Worm (Caenorhabditis elegans) whole organism, mixed stage, embryonic: Measurements from ENCODE around the gene F23A7.8.
"Not testable (repeated sequence)": the region's sequence is repeated elsewhere in the genome, so short reads cannot be mapped to it uniquely, and the experiment has no call there.

Source experiments
- M03D4.4 ChIP-seq: sonication (generic microtip); optimal IDR thresholded peaks from 2 replicates; lab custom pipeline; 2017; ENCODE audit warnings: mild to moderate bottlenecking, missing genetic modification characterization, missing compliant biosample characterization
- bed-3 ChIP-seq: fragments of 200-800 bp; sonication (Bioruptor generic); optimal IDR thresholded peaks from 3 replicates; lab custom pipeline; 2018; ENCODE audit warnings: mild to moderate bottlenecking, missing genetic modification characterization, moderate library complexity, missing compliant biosample characterization
- blmp-1 ChIP-seq: fragments of 150-350 bp; optimal IDR thresholded peaks from 2 replicates; lab custom pipeline; 2014; ENCODE audit warnings: missing biosample characterization, missing genetic modification characterization
- ceh-39 ChIP-seq: fragments of 150-350 bp; optimal IDR thresholded peaks from 2 replicates; lab custom pipeline; 2014; ENCODE audit warnings: missing biosample characterization, missing genetic modification characterization
- ceh-43 ChIP-seq: fragments of 200-800 bp; sonication (Bioruptor generic); optimal IDR thresholded peaks from 2 replicates; lab custom pipeline; 2018; ENCODE audit warnings: mild to moderate bottlenecking, missing genetic modification characterization, moderate library complexity, missing compliant biosample characterization
- ceh-83 ChIP-seq: fragments of 200-800 bp; sonication (Bioruptor generic); optimal IDR thresholded peaks from 2 replicates; lab custom pipeline; 2018; ENCODE audit warnings: mild to moderate bottlenecking, missing genetic modification characterization, missing compliant biosample characterization
- ces-1 ChIP-seq: fragments of 150-350 bp; optimal IDR thresholded peaks from 2 replicates; lab custom pipeline; 2014; ENCODE audit warnings: missing biosample characterization, missing genetic modification reagents, missing genetic modification characterization
- cnd-1 ChIP-seq: fragments of 200-800 bp; sonication (Bioruptor generic); optimal IDR thresholded peaks from 2 replicates; lab custom pipeline; 2018; ENCODE audit warnings: mild to moderate bottlenecking, missing genetic modification characterization, missing compliant biosample characterization
- drap-1 ChIP-seq: fragments of 200-800 bp; sonication (Bioruptor generic); optimal IDR thresholded peaks from 3 replicates; lab custom pipeline; 2018; ENCODE audit warnings: mild to moderate bottlenecking, missing genetic modification characterization, missing compliant biosample characterization
- elt-1 ChIP-seq: sonication (generic microtip); optimal IDR thresholded peaks from 2 replicates; lab custom pipeline; 2017; ENCODE audit warnings: missing genetic modification characterization, mild to moderate bottlenecking, missing compliant biosample characterization, antibody characterized with exemption, moderate library complexity, borderline replicate concordance; ENCODE audit not compliant: insufficient read depth
- elt-3 ChIP-seq: fragments of 150-350 bp; optimal IDR thresholded peaks from 2 replicates; lab custom pipeline; 2014; ENCODE audit warnings: missing biosample characterization, missing genetic modification characterization
- flh-1 ChIP-seq: fragments of 200-800 bp; sonication (Bioruptor generic); optimal IDR thresholded peaks from 2 replicates; lab custom pipeline; 2018; ENCODE audit warnings: mild to moderate bottlenecking, missing genetic modification characterization, moderate library complexity, missing compliant biosample characterization
- ham-2 ChIP-seq: fragments of 200-800 bp; sonication (Bioruptor generic); optimal IDR thresholded peaks from 2 replicates; lab custom pipeline; 2018; ENCODE audit warnings: mild to moderate bottlenecking, missing genetic modification characterization, missing compliant biosample characterization
- hlh-1 ChIP-seq: fragments of 150-350 bp; optimal IDR thresholded peaks from 2 replicates; lab custom pipeline; 2014; ENCODE audit warnings: missing biosample characterization, missing genetic modification reagents, missing genetic modification characterization
- lin-13 ChIP-seq: fragments of 150-350 bp; optimal IDR thresholded peaks from 2 replicates; lab custom pipeline; 2014; ENCODE audit warnings: missing biosample characterization, missing genetic modification characterization
- lin-32 ChIP-seq: fragments of 200-800 bp; sonication (Bioruptor generic); optimal IDR thresholded peaks from 2 replicates; lab custom pipeline; 2018; ENCODE audit warnings: mild to moderate bottlenecking, missing genetic modification characterization, missing compliant biosample characterization
- lsy-2 ChIP-seq: fragments of 150-350 bp; optimal IDR thresholded peaks from 2 replicates; lab custom pipeline; 2014; ENCODE audit warnings: missing biosample characterization, missing genetic modification characterization
- mab-5 ChIP-seq: fragments of 150-350 bp; optimal IDR thresholded peaks from 2 replicates; lab custom pipeline; 2014; ENCODE audit warnings: missing biosample characterization, missing genetic modification characterization
- mep-1 ChIP-seq: fragments of 150-350 bp; optimal IDR thresholded peaks from 2 replicates; lab custom pipeline; 2017; ENCODE audit warnings: missing biosample characterization, missing genetic modification reagents, missing genetic modification characterization, inconsistent platforms
- mls-2 ChIP-seq: sonication (generic microtip); optimal IDR thresholded peaks from 2 replicates; lab custom pipeline; 2016; ENCODE audit warnings: mild to moderate bottlenecking, missing genetic modification characterization, moderate library complexity, missing compliant biosample characterization
- nhr-12 ChIP-seq: fragments of 150-350 bp; optimal IDR thresholded peaks from 2 replicates; lab custom pipeline; 2014; ENCODE audit warnings: missing biosample characterization, missing genetic modification characterization
- nhr-2 ChIP-seq: fragments of 150-350 bp; optimal IDR thresholded peaks from 2 replicates; lab custom pipeline; 2014; ENCODE audit warnings: missing biosample characterization, missing genetic modification characterization
- nhr-237 ChIP-seq: fragments of 150-350 bp; optimal IDR thresholded peaks from 2 replicates; lab custom pipeline; 2014; ENCODE audit warnings: missing biosample characterization, missing genetic modification characterization
- nhr-28 ChIP-seq: fragments of 150-350 bp; optimal IDR thresholded peaks from 2 replicates; lab custom pipeline; 2014; ENCODE audit warnings: missing biosample characterization, missing genetic modification characterization
- nhr-76 ChIP-seq: sonication (generic microtip); optimal IDR thresholded peaks from 2 replicates; lab custom pipeline; 2017; ENCODE audit warnings: missing biosample characterization, missing genetic modification characterization
- pha-4 ChIP-seq: fragments of 150-350 bp; optimal IDR thresholded peaks from 2 replicates; lab custom pipeline; 2018; ENCODE audit warnings: missing biosample characterization, missing genetic modification reagents, missing genetic modification characterization
- sem-2 ChIP-seq: fragments of 200-800 bp; sonication (Bioruptor generic); optimal IDR thresholded peaks from 2 replicates; lab custom pipeline; 2018; ENCODE audit warnings: mild to moderate bottlenecking, missing genetic modification characterization, missing compliant biosample characterization
- snpc-4 ChIP-seq: fragments of 150-350 bp; optimal IDR thresholded peaks from 2 replicates; lab custom pipeline; 2014; ENCODE audit warnings: missing biosample characterization, missing genetic modification characterization
- sptf-1 ChIP-seq: sonication (generic microtip); optimal IDR thresholded peaks from 2 replicates; lab custom pipeline; 2017; ENCODE audit warnings: mild to moderate bottlenecking, missing genetic modification characterization, moderate library complexity, missing compliant biosample characterization
- tbx-8 ChIP-seq: fragments of 200-800 bp; sonication (Bioruptor generic); optimal IDR thresholded peaks from 2 replicates; lab custom pipeline; 2018; ENCODE audit warnings: mild to moderate bottlenecking, missing genetic modification characterization, moderate library complexity, missing compliant biosample characterization
- unc-120 ChIP-seq: sonication (generic microtip); optimal IDR thresholded peaks from 2 replicates; lab custom pipeline; 2017; ENCODE audit warnings: missing genetic modification characterization, missing compliant biosample characterization; ENCODE audit not compliant: poor library complexity, severe bottlenecking
- unc-39 ChIP-seq: fragments of 150-350 bp; optimal IDR thresholded peaks from 2 replicates; lab custom pipeline; 2014; ENCODE audit warnings: missing biosample characterization, missing genetic modification characterization
- unc-62 ChIP-seq: fragments of 150-350 bp; optimal IDR thresholded peaks from 2 replicates; lab custom pipeline; 2014; ENCODE audit warnings: missing biosample characterization, missing genetic modification reagents, missing genetic modification characterization
- zip-8 ChIP-seq: fragments of 150-350 bp; optimal IDR thresholded peaks from 2 replicates; lab custom pipeline; 2014; ENCODE audit warnings: missing biosample characterization, missing genetic modification characterization
- ztf-11 ChIP-seq: fragments of 150-350 bp; optimal IDR thresholded peaks from 2 replicates; lab custom pipeline; 2014; ENCODE audit warnings: missing biosample characterization, missing genetic modification characterization

The F23A7.8 gene

ce11 chrX:16209660-16210059 is 3.5 kb upstream of the F23A7.8 start:
- TF ChIP-seq snpc-4 (tag; lab: Kevin White, UChicago), result no peak
- TF ChIP-seq elt-3 (tag; lab: Kevin White, UChicago), result peak; percentile 10
- peak; percentile 91 for TF ChIP-seq M03D4.4
- no peak for TF ChIP-seq mab-5 (tag; lab: Kevin White, UChicago)
- peak; percentile 17 for TF ChIP-seq pha-4 (tag; lab: Kevin White, UChicago)
- TF ChIP-seq ceh-43, result peak; percentile 72
- TF ChIP-seq nhr-2, result no peak
- TF ChIP-seq tbx-8 (GFP tag; lab: Kevin White, UChicago), result peak; percentile 56
- TF ChIP-seq ztf-11 (tag; lab: Kevin White, UChicago), result peak; percentile 4
- peak; percentile 61 for TF ChIP-seq lin-13 (tag; lab: Kevin White, UChicago)
- TF ChIP-seq sem-2, result peak; percentile 82
- TF ChIP-seq ces-1 (GFP tag; lab: Kevin White, UChicago), result peak; percentile 47
- peak; percentile 93 for TF ChIP-seq cnd-1 (tag; lab: Kevin White, UChicago)
- peak; percentile 93 for TF ChIP-seq drap-1 (GFP tag; lab: Kevin White, UChicago)
- TF ChIP-seq unc-120, result peak; percentile 62
- no peak for TF ChIP-seq nhr-76
- TF ChIP-seq unc-39, result no peak
- TF ChIP-seq ceh-39 (tag; lab: Kevin White, UChicago), result peak; percentile 56
- TF ChIP-seq elt-1 (tag; lab: Kevin White, UChicago), result peak; percentile 35
- peak; percentile 54 for TF ChIP-seq mep-1 (tag; lab: Kevin White, UChicago)
- TF ChIP-seq nhr-237 (tag; lab: Kevin White, UChicago), result peak; percentile 87
- peak; percentile 94 for TF ChIP-seq sptf-1 (tag; lab: Kevin White, UChicago)
- TF ChIP-seq lsy-2 (tag; lab: Kevin White, UChicago), result peak; percentile 44
- TF ChIP-seq blmp-1 (tag; lab: Kevin White, UChicago), result no peak
- peak; percentile 35 for TF ChIP-seq nhr-28
- TF ChIP-seq bed-3 (GFP tag; lab: Kevin White, UChicago), result peak; percentile 75
- peak; percentile 51 for TF ChIP-seq flh-1 (GFP tag; lab: Kevin White, UChicago)
- TF ChIP-seq lin-32, result peak; percentile 79
- TF ChIP-seq ceh-83, result peak; percentile 87
- TF ChIP-seq hlh-1, result peak; percentile 68
- peak; percentile 92 for TF ChIP-seq mls-2 (tag; lab: Kevin White, UChicago)
- TF ChIP-seq ham-2 (GFP tag; lab: Kevin White, UChicago), result peak; percentile 78
- no peak for TF ChIP-seq nhr-12
- TF ChIP-seq unc-62, result peak; percentile 68
- no peak for TF ChIP-seq zip-8 (tag; lab: Kevin White, UChicago)

ce11 chrX:16210518-16210917 is 2.7 kb upstream of the F23A7.8 start, which contains the start of gene R11.4:
R11.4 (minus strand) TSS chrX:16210618.
- no peak for TF ChIP-seq snpc-4 (tag; lab: Kevin White, UChicago)
- no peak for TF ChIP-seq flh-1 (GFP tag; lab: Kevin White, UChicago)
- TF ChIP-seq sptf-1 (tag; lab: Kevin White, UChicago), result no peak
- TF ChIP-seq tbx-8 (GFP tag; lab: Kevin White, UChicago), result no peak
- no peak for TF ChIP-seq hlh-1
- TF ChIP-seq bed-3 (GFP tag; lab: Kevin White, UChicago), result no peak
- TF ChIP-seq unc-120, result no peak

ce11 chrX:16212306-16212705 is 867 bp upstream of the F23A7.8 start, which contains the start of gene F23A7.4:
F23A7.4 (plus strand) TSS chrX:16212606.
- not testable (repeated sequence) for TF ChIP-seq unc-62; mep-1 (tag; lab: Kevin White, UChicago); tbx-8 (GFP tag; lab: Kevin White, UChicago)

- TF ChIP-seq flh-1 (GFP tag; lab: Kevin White, UChicago) (no peak), nhr-237 (tag; lab: Kevin White, UChicago) (no peak), sem-2 (no peak), lin-32 (no peak), ztf-11 (tag; lab: Kevin White, UChicago) (no peak), lsy-2 (tag; lab: Kevin White, UChicago) (no peak), unc-39 (no peak)
These were observed 3.9 kb downstream of the F23A7.8 start, which contains the start of gene F23A7.1 for ce11 chrX:16217108-16217507. F23A7.1 (plus strand) TSS chrX:16217408.
